Fruit fly (Drosophila melanogaster) whole organism, embryonic: ENCODE measurements around the gene Wnt6.

Source experiments
- Atf6 ChIP-seq: fragments of 200-800 bp; sonication (Bioruptor generic); IDR thresholded peaks from 2 replicates; pipeline ENCODE4 v1.3.6; 2022; ENCODE audit warnings: missing biosample characterization, missing genetic modification characterization
- CG10321 ChIP-seq: fragments of 200-800 bp; sonication (Bioruptor generic); IDR thresholded peaks from 2 replicates; pipeline ENCODE4 v1.3.6; 2022; ENCODE audit warnings: missing biosample characterization, missing genetic modification characterization
- CG12942 ChIP-seq: fragments of 200-800 bp; sonication (Bioruptor generic); optimal IDR thresholded peaks from 3 replicates; lab custom pipeline; 2016; ENCODE audit warnings: missing biosample characterization, missing genetic modification characterization
- CG2889 ChIP-seq: fragments of 200-800 bp; sonication (Bioruptor generic); IDR thresholded peaks from 3 replicates; pipeline ENCODE4 v1.3.6; 2022; ENCODE audit warnings: missing biosample characterization, missing genetic modification characterization
- CG6175 ChIP-seq: fragments of 200-800 bp; sonication (Bioruptor generic); IDR thresholded peaks from 3 replicates; pipeline ENCODE4 v1.3.6; 2022; ENCODE audit warnings: missing biosample characterization, missing genetic modification characterization
- CG8944 ChIP-seq: fragments of 200-800 bp; sonication (Bioruptor generic); optimal IDR thresholded peaks from 3 replicates; lab custom pipeline; 2016; ENCODE audit warnings: missing biosample characterization, missing genetic modification characterization
- Sox102F ChIP-seq: fragments of 200-800 bp; sonication (Bioruptor generic); optimal IDR thresholded peaks from 2 replicates; lab custom pipeline; 2018; ENCODE audit warnings: missing biosample characterization, mild to moderate bottlenecking, missing genetic modification characterization, moderate library complexity
- abd-A ChIP-seq: fragments of 200-800 bp; sonication (Bioruptor generic); optimal IDR thresholded peaks from 3 replicates; lab custom pipeline; 2019; ENCODE audit warnings: missing biosample characterization, mild to moderate bottlenecking, missing genetic modification characterization, moderate library complexity
- ase ChIP-seq: fragments of 200-800 bp; sonication (Bioruptor generic); IDR thresholded peaks from 3 replicates; pipeline ENCODE4 v1.3.6; 2022; ENCODE audit warnings: missing biosample characterization, missing genetic modification characterization
- h ChIP-seq: fragments of >200 bp; optimal IDR thresholded peaks from 2 replicates; lab custom pipeline; 2017
- tx ChIP-seq: fragments of 200-800 bp; sonication (Bioruptor generic); optimal IDR thresholded peaks from 2 replicates; lab custom pipeline; 2016; ENCODE audit warnings: missing biosample characterization, missing genetic modification characterization

dm6 chr2L:7352775-7353187 is 19.3 kb downstream of the Wnt6 start:
- TF ChIP-seq tx (GFP tag; lab: Kevin White, UChicago) (no peak), CG10321 (no peak), Atf6 (no peak), CG2889 (no peak), CG6175 (GFP tag; lab: Robert Waterston, UW) (no peak), CG12942 (GFP tag; lab: Kevin White, UChicago) (no peak), h (lab: Kevin White, UChicago) (no peak), abd-A (tag; lab: Kevin White, UChicago) (peak; percentile 97), ase (GFP tag; lab: Robert Waterston, UW) (no peak), Sox102F (peak; percentile 66), CG8944 (GFP tag; lab: Kevin White, UChicago) (no peak)
